Worm (Caenorhabditis elegans) whole organism, L4/young adult: ENCODE results near the gene C32D5.8.

Experiments
- dao-5 ChIP-seq: sonication (generic microtip); optimal IDR thresholded peaks from 2 replicates; lab custom pipeline; 2016; ENCODE audit warnings: missing genotype, missing genetic modification characterization, moderate library complexity, missing compliant biosample characterization
- him-1 ChIP-seq: sonication (generic microtip); optimal IDR thresholded peaks from 2 replicates; lab custom pipeline; 2016; ENCODE audit warnings: missing genotype, missing genetic modification reagents, missing genetic modification characterization, missing compliant biosample characterization

ce11 chrII:6335358-6335757 is 10.4 kb downstream of the C32D5.8 start, which contains the start of gene C32D5.14:
- TF ChIP-seq him-1 (no peak), dao-5 (tag; lab: Kevin White, UChicago) (no peak)
